Worm (Caenorhabditis elegans): ENCODE measurements around the gene act-3.

- no peak for TF ChIP-seq tab-1 (GFP tag; IDR thresholded peaks at IDR 0.05)
- no peak for TF ChIP-seq med-1 (GFP tag; optimal IDR thresholded peaks at IDR 0.05; ENCODE audit: insufficient read depth)
- no peak for TF ChIP-seq cog-1 (tag; optimal IDR thresholded peaks at IDR 0.05)
Measured at ce11 chrV:11040473-11040872, 33.8 kb downstream of the act-3 start, which contains the start of gene C45B11.8.
